Worm (Caenorhabditis elegans) whole organism, L4 larva: ENCODE results near the gene Y48A6B.3.
A peak's percentile ranks its signal among the peaks of the same experiment; 100 is the strongest.

Experiments
- D1046.2 ChIP-seq: fragments of 200-800 bp; sonication (Bioruptor generic); IDR thresholded peaks from 2 replicates; pipeline ENCODE4 v1.3.6; 2022; ENCODE audit warnings: missing genetic modification characterization, missing compliant biosample characterization
- F37D6.2 ChIP-seq: sonication (generic microtip); optimal IDR thresholded peaks from 2 replicates; lab custom pipeline; 2016; ENCODE audit warnings: mild to moderate bottlenecking, missing genetic modification characterization, missing compliant biosample characterization
- F49E8.2 ChIP-seq: sonication (generic microtip); optimal IDR thresholded peaks from 2 replicates; lab custom pipeline; 2016; ENCODE audit warnings: missing compliant biosample characterization, mild to moderate bottlenecking, missing genetic modification characterization, borderline replicate concordance
- R02D3.7 ChIP-seq: fragments of 150-350 bp; sonication (generic microtip); optimal IDR thresholded peaks from 3 replicates; lab custom pipeline; 2014; ENCODE audit warnings: missing biosample characterization, missing genetic modification characterization
- aha-1 ChIP-seq: fragments of 150-350 bp; peaks from one replicate; lab custom pipeline; 2014; ENCODE audit warnings: missing biosample characterization, missing genetic modification characterization
- arid-1 ChIP-seq: fragments of 200-800 bp; sonication (Bioruptor generic); conservative IDR thresholded peaks from 2 replicates; pipeline ENCODE4 v1.3.6; 2022; ENCODE audit warnings: missing genetic modification reagents, missing genetic modification characterization, missing compliant biosample characterization
- ceh-20 ChIP-seq: fragments of 200-800 bp; sonication (Bioruptor generic); IDR thresholded peaks from 2 replicates; pipeline ENCODE4 v1.3.6; 2022; ENCODE audit warnings: missing genetic modification reagents, missing genetic modification characterization, missing compliant biosample characterization
- ceh-32 ChIP-seq: sonication (generic microtip); optimal IDR thresholded peaks from 2 replicates; lab custom pipeline; 2016; ENCODE audit warnings: mild to moderate bottlenecking, missing genetic modification characterization, missing compliant biosample characterization; ENCODE audit not compliant: poor library complexity
- ceh-62 ChIP-seq: sonication (generic microtip); optimal IDR thresholded peaks from 2 replicates; lab custom pipeline; 2017; ENCODE audit warnings: missing biosample characterization, missing genetic modification characterization
- daf-16 ChIP-seq, 3 experiments: sonication (generic microtip); optimal IDR thresholded peaks; 2 replicates each; lab custom pipeline; 2016 to 2017; ENCODE audit warnings: missing genetic modification characterization in 3 of 3, missing genetic modification reagents in 3 of 3, mild to moderate bottlenecking in 2 of 3, missing compliant biosample characterization in 2 of 3, missing biosample characterization in 1 of 3, moderate library complexity in 1 of 3
- daf-19 ChIP-seq: fragments of 200-800 bp; sonication (Bioruptor generic); conservative IDR thresholded peaks from 2 replicates; pipeline ENCODE4 v1.3.6; 2022; ENCODE audit warnings: missing genetic modification characterization, missing compliant biosample characterization
- dmd-6 ChIP-seq: fragments of 200-800 bp; sonication (Bioruptor generic); IDR thresholded peaks from 2 replicates; pipeline ENCODE4 v1.3.6; 2022; ENCODE audit warnings: missing genetic modification reagents, missing genetic modification characterization, missing compliant biosample characterization
- dpl-1 ChIP-seq: fragments of 150-350 bp; optimal IDR thresholded peaks from 2 replicates; lab custom pipeline; 2014; ENCODE audit warnings: missing biosample characterization, missing genetic modification reagents, missing genetic modification characterization
- dve-1 ChIP-seq: sonication (generic microtip); optimal IDR thresholded peaks from 2 replicates; lab custom pipeline; 2017; ENCODE audit warnings: antibody characterized with exemption, mild to moderate bottlenecking, missing genetic modification characterization, missing compliant biosample characterization; ENCODE audit not compliant: insufficient read depth
- egl-27 ChIP-seq: sonication (generic microtip); optimal IDR thresholded peaks from 3 replicates; lab custom pipeline; 2017; ENCODE audit warnings: missing biosample characterization, missing genetic modification reagents, missing genetic modification characterization
- fos-1 ChIP-seq: fragments of 150-350 bp; optimal IDR thresholded peaks from 2 replicates; lab custom pipeline; 2014; ENCODE audit warnings: missing biosample characterization, missing genetic modification characterization
- hif-1 ChIP-seq, 2 experiments: sonication (generic microtip); optimal IDR thresholded peaks; 2 replicates each; lab custom pipeline; 2016 to 2017; ENCODE audit warnings: missing compliant biosample characterization in 2 of 2, missing genetic modification characterization in 2 of 2, missing genetic modification reagents in 2 of 2, missing genotype in 2 of 2, mild to moderate bottlenecking in 1 of 2
- hlh-30 ChIP-seq: sonication (generic microtip); optimal IDR thresholded peaks from 2 replicates; lab custom pipeline; 2017; ENCODE audit warnings: antibody characterized with exemption, mild to moderate bottlenecking, missing genetic modification characterization, missing compliant biosample characterization; ENCODE audit not compliant: insufficient read depth
- lin-13 ChIP-seq: fragments of 150-350 bp; optimal IDR thresholded peaks from 2 replicates; lab custom pipeline; 2014; ENCODE audit warnings: missing biosample characterization, missing genetic modification reagents, missing genetic modification characterization
- lin-15B ChIP-seq: fragments of 150-350 bp; sonication (generic microtip); optimal IDR thresholded peaks from 3 replicates; lab custom pipeline; 2014; ENCODE audit warnings: missing biosample characterization, missing genetic modification characterization
- lin-39 ChIP-seq: fragments of 150-350 bp; optimal IDR thresholded peaks from 2 replicates; lab custom pipeline; 2014; ENCODE audit warnings: missing biosample characterization, missing genetic modification reagents, missing genetic modification characterization
- lsy-2 ChIP-seq, 2 experiments: fragments of 150-350 bp in 1 of 2; sonication (generic microtip) in 1 of 2; optimal IDR thresholded peaks; 2 replicates each; lab custom pipeline; 2014 to 2017; ENCODE audit warnings: missing biosample characterization in 2 of 2, missing genetic modification characterization in 2 of 2
- mdl-1 ChIP-seq, 2 experiments: fragments of 150-350 bp in 1 of 2; sonication (generic microtip) in 1 of 2; optimal IDR thresholded peaks; 2 replicates each; lab custom pipeline; 2014 to 2017; ENCODE audit warnings: missing biosample characterization in 2 of 2, missing genetic modification characterization in 2 of 2
- mdt-29 ChIP-seq: fragments of 200-800 bp; sonication (Bioruptor generic); IDR thresholded peaks from 2 replicates; pipeline ENCODE4 v1.3.6; 2022; ENCODE audit warnings: missing genetic modification reagents, missing genetic modification characterization, missing compliant biosample characterization
- mes-2 ChIP-seq: sonication (generic microtip); optimal IDR thresholded peaks from 2 replicates; lab custom pipeline; 2016; ENCODE audit warnings: missing genotype, mild to moderate bottlenecking, missing genetic modification characterization, missing compliant biosample characterization; ENCODE audit not compliant: poor library complexity, severe bottlenecking
- mxl-3 ChIP-seq: fragments of 200-800 bp; sonication (Bioruptor generic); optimal IDR thresholded peaks from 2 replicates; lab custom pipeline; 2018; ENCODE audit warnings: mild to moderate bottlenecking, missing genetic modification characterization, missing compliant biosample characterization
- nhr-237 ChIP-seq: sonication (generic microtip); optimal IDR thresholded peaks from 2 replicates; lab custom pipeline; 2017; ENCODE audit warnings: missing biosample characterization, missing genetic modification characterization
- nhr-28 ChIP-seq: fragments of 150-350 bp; optimal IDR thresholded peaks from 2 replicates; lab custom pipeline; 2014; ENCODE audit warnings: missing biosample characterization, missing genetic modification characterization
- nhr-76 ChIP-seq: fragments of 150-350 bp; optimal IDR thresholded peaks from 2 replicates; lab custom pipeline; 2014; ENCODE audit warnings: missing biosample characterization, missing genetic modification characterization
- pqm-1 ChIP-seq: sonication (generic microtip); optimal IDR thresholded peaks from 2 replicates; lab custom pipeline; 2017; ENCODE audit warnings: missing biosample characterization, missing genetic modification characterization
- saeg-2 ChIP-seq: fragments of 200-800 bp; sonication (Bioruptor generic); IDR thresholded peaks from 2 replicates; pipeline ENCODE4 v1.3.6; 2022; ENCODE audit warnings: missing genetic modification reagents, missing genetic modification characterization, missing compliant biosample characterization
- sdz-12 ChIP-seq: fragments of 200-800 bp; sonication (Bioruptor generic); optimal IDR thresholded peaks from 2 replicates; lab custom pipeline; 2018; ENCODE audit warnings: mild to moderate bottlenecking, missing genetic modification characterization, missing compliant biosample characterization
- set-16 ChIP-seq: fragments of 200-800 bp; sonication (Bioruptor generic); IDR thresholded peaks from 2 replicates; pipeline ENCODE4 v1.3.6; 2022; ENCODE audit warnings: missing genetic modification reagents, missing genetic modification characterization, missing compliant biosample characterization
- snpc-1.2 ChIP-seq: fragments of 200-800 bp; sonication (Bioruptor generic); IDR thresholded peaks from 2 replicates; pipeline ENCODE4 v1.3.6; 2022; ENCODE audit warnings: missing genetic modification reagents, missing genetic modification characterization, missing compliant biosample characterization
- tra-1 ChIP-seq: fragments of 200-800 bp; sonication (Bioruptor generic); IDR thresholded peaks from 2 replicates; pipeline ENCODE4 v1.3.6; 2022; ENCODE audit warnings: missing genetic modification reagents, missing genetic modification characterization, missing compliant biosample characterization
- unc-39 ChIP-seq: sonication (generic microtip); optimal IDR thresholded peaks from 2 replicates; lab custom pipeline; 2017; ENCODE audit warnings: missing biosample characterization, missing genetic modification characterization
- unc-62 ChIP-seq, 3 experiments: fragments of 150-350 bp in 1 of 3; sonication (generic microtip); optimal IDR thresholded peaks in 2 of 3; peaks in 1 of 3; 1 replicate in 1 of 3; 2 replicates in 2 of 3; lab custom pipeline; 2014 to 2017; ENCODE audit warnings: missing biosample characterization in 3 of 3, missing genetic modification characterization in 3 of 3, missing genetic modification reagents in 3 of 3, missing genotype in 1 of 3

Gene Y48A6B.3

ce11 chrIII:11039250-11039649, 31.2 kb downstream of the Y48A6B.3 start (continued):
- TF ChIP-seq ceh-62 (tag; lab: Kevin White, UChicago) (no peak), aha-1 (tag; lab: Kevin White, UChicago) (peak; percentile 99), dmd-6 (GFP tag; lab: Robert Waterston, UW) (peak; percentile 21; the same call in 1 of the 2 replicates), nhr-76 (tag; lab: Kevin White, UChicago) (no peak), ceh-32 (tag; lab: Kevin White, UChicago) (no peak), lsy-2 (tag; optimal IDR thresholded peaks at IDR 0.05; lab: Kevin White, UChicago) (peak in 1 of 2 experiments; percentile 71), F49E8.2 (no peak), sdz-12 (GFP tag; lab: Kevin White, UChicago) (no peak), unc-39 (no peak), tra-1 (GFP tag; lab: Robert Waterston, UW) (no peak), daf-19 (GFP tag; lab: Robert Waterston, UW) (no peak), arid-1 (GFP tag; lab: Robert Waterston, UW) (no peak), lin-15B (no peak), F37D6.2 (tag; lab: Kevin White, UChicago) (no peak), mes-2 (tag; lab: Kevin White, UChicago) (peak; percentile 53), mdt-29 (GFP tag; lab: Robert Waterston, UW) (no peak), D1046.2 (GFP tag; lab: Robert Waterston, UW) (no peak), R02D3.7 (tag; lab: Kevin White, UChicago) (no peak), egl-27 (tag; lab: Kevin White, UChicago) (no peak), saeg-2 (no peak), hlh-30 (tag; lab: Kevin White, UChicago) (peak; percentile 25), dve-1 (peak; percentile 14), fos-1 (tag; lab: Kevin White, UChicago) (no peak)

ce11 chrIII:11040606-11041005, 32.6 kb downstream of the Y48A6B.3 start:
- peak; percentile 93 for TF ChIP-seq mxl-3 (GFP tag; lab: Kevin White, UChicago)
- peak; percentile 21 to 70 for TF ChIP-seq mdl-1 (tag; optimal IDR thresholded peaks at IDR 0.05; lab: Kevin White, UChicago)
- peak; percentile 46 for TF ChIP-seq hlh-30 (tag; lab: Kevin White, UChicago)
- TF ChIP-seq nhr-28 (tag; lab: Kevin White, UChicago) = peak; percentile 69
- peak in 1 of 2 experiments; percentile 6 for TF ChIP-seq daf-16 (GFP tag; optimal IDR thresholded peaks at IDR 0.05; lab: Kevin White, UChicago)
- TF ChIP-seq daf-16 (tag; optimal IDR thresholded peaks at IDR 0.05; lab: Kevin White, UChicago) = peak; percentile 48
- no peak for TF ChIP-seq hif-1 (tag; optimal IDR thresholded peaks at IDR 0.05; lab: Kevin White, UChicago)
- peak; percentile 64 for TF ChIP-seq aha-1 (tag; lab: Kevin White, UChicago)
- peak; percentile 33 for TF ChIP-seq pqm-1 (tag; lab: Kevin White, UChicago)
- TF ChIP-seq ceh-32 (tag; lab: Kevin White, UChicago) = no peak
- TF ChIP-seq, all 104 proteins: peak for 7

- no peak for TF ChIP-seq ceh-20 (GFP tag; lab: Robert Waterston, UW)
- no peak for TF ChIP-seq lin-13 (GFP tag; lab: Kevin White, UChicago)
- no peak for TF ChIP-seq nhr-237
- TF ChIP-seq lin-39 (tag; lab: Kevin White, UChicago) = no peak
- TF ChIP-seq snpc-1.2 = no peak
- TF ChIP-seq set-16 (GFP tag; lab: Robert Waterston, UW) = peak; percentile 71
- peak; percentile 87 for TF ChIP-seq aha-1 (tag; lab: Kevin White, UChicago)
- no peak for TF ChIP-seq saeg-2
- no peak for TF ChIP-seq dpl-1 (GFP tag; lab: Kevin White, UChicago)
- TF ChIP-seq unc-62 (GFP tag; optimal IDR thresholded peaks at IDR 0.05 in 1 of 2; lab: Kevin White, UChicago) = peak in 1 of 2 experiments; percentile 1
- no peak for TF ChIP-seq unc-62 (tag; optimal IDR thresholded peaks at IDR 0.05; lab: Kevin White, UChicago)
Measured at ce11 chrIII:11045196-11045595, 37.2 kb downstream of the Y48A6B.3 start.
